Fruit fly (Drosophila melanogaster) whole organism, embryonic: ENCODE results near the gene CG9673.
A peak's percentile ranks its signal among the peaks of the same experiment; 100 is the strongest.

Experiments used
- Asciz ChIP-seq: fragments of 200-800 bp; sonication (Bioruptor generic); optimal IDR thresholded peaks from 2 replicates; lab custom pipeline; 2017; ENCODE audit warnings: missing biosample characterization, mild to moderate bottlenecking, missing genetic modification characterization, missing genetic modification reagents
- CG10543 ChIP-seq: fragments of 200-800 bp; sonication (Bioruptor generic); optimal IDR thresholded peaks from 3 replicates; lab custom pipeline; 2017; ENCODE audit warnings: missing biosample characterization, mild to moderate bottlenecking, missing genetic modification characterization, moderate library complexity
- CG12071 ChIP-seq: fragments of 200-800 bp; sonication (Bioruptor generic); optimal IDR thresholded peaks from 3 replicates; lab custom pipeline; 2018; ENCODE audit warnings: missing biosample characterization, mild to moderate bottlenecking, missing genetic modification characterization
- CG14965 ChIP-seq: fragments of 200-800 bp; sonication (Bioruptor generic); optimal IDR thresholded peaks from 2 replicates; lab custom pipeline; 2016; ENCODE audit warnings: missing biosample characterization, missing genetic modification characterization, borderline replicate concordance
- CG1602 ChIP-seq: fragments of 200-800 bp; sonication (Bioruptor generic); optimal IDR thresholded peaks from 3 replicates; lab custom pipeline; 2016; ENCODE audit warnings: missing biosample characterization, missing genetic modification characterization
- CG16815 ChIP-seq: fragments of 200-800 bp; sonication (Bioruptor generic); optimal IDR thresholded peaks from 3 replicates; lab custom pipeline; 2017; ENCODE audit warnings: missing biosample characterization, mild to moderate bottlenecking, missing genetic modification characterization
- CG2875 ChIP-seq: fragments of 200-800 bp; sonication (Bioruptor generic); optimal IDR thresholded peaks from 2 replicates; lab custom pipeline; 2017; ENCODE audit warnings: missing biosample characterization, mild to moderate bottlenecking, missing genetic modification characterization, missing genetic modification reagents
- CG2889 ChIP-seq: fragments of 200-800 bp; sonication (Bioruptor generic); IDR thresholded peaks from 3 replicates; pipeline ENCODE4 v1.3.6; 2022; ENCODE audit warnings: missing biosample characterization, missing genetic modification characterization
- CG33213 ChIP-seq: fragments of 200-800 bp; sonication (Bioruptor generic); optimal IDR thresholded peaks from 3 replicates; lab custom pipeline; 2016; ENCODE audit warnings: missing biosample characterization, missing genetic modification characterization
- CG3726 ChIP-seq: fragments of 200-800 bp; sonication (Bioruptor generic); IDR thresholded peaks from 3 replicates; pipeline ENCODE4, ENCODE4 v1.3.6; 2022; ENCODE audit warnings: missing biosample characterization, missing genetic modification characterization
- CG4707 ChIP-seq: fragments of 200-800 bp; sonication (Bioruptor generic); optimal IDR thresholded peaks from 2 replicates; lab custom pipeline; 2018; ENCODE audit warnings: missing biosample characterization, mild to moderate bottlenecking, missing genetic modification characterization, moderate library complexity
- CG4820 ChIP-seq: fragments of 200-800 bp; sonication (Bioruptor generic); optimal IDR thresholded peaks from 3 replicates; lab custom pipeline; 2016; ENCODE audit warnings: missing biosample characterization, missing genetic modification characterization
- CG6813 ChIP-seq: fragments of 200-800 bp; sonication (Bioruptor generic); optimal IDR thresholded peaks from 2 replicates; lab custom pipeline; 2017; ENCODE audit warnings: missing biosample characterization, missing genetic modification characterization, mild to moderate bottlenecking, moderate library complexity, missing genetic modification reagents
- CG8281 ChIP-seq: fragments of 200-800 bp; sonication (Bioruptor generic); optimal IDR thresholded peaks from 2 replicates; lab custom pipeline; 2018; ENCODE audit warnings: missing biosample characterization, mild to moderate bottlenecking, missing genetic modification characterization, moderate library complexity
- CG8765 ChIP-seq: fragments of 200-800 bp; sonication (Bioruptor generic); IDR thresholded peaks from 2 replicates; pipeline ENCODE4 v1.3.6; 2022; ENCODE audit warnings: missing biosample characterization, missing genetic modification characterization
- CG9817 ChIP-seq: fragments of 200-800 bp; sonication (Bioruptor generic); optimal IDR thresholded peaks from 2 replicates; lab custom pipeline; 2018; ENCODE audit warnings: missing biosample characterization, mild to moderate bottlenecking, missing genetic modification characterization, moderate library complexity
- CG9876 ChIP-seq: fragments of 200-800 bp; sonication (Bioruptor generic); optimal IDR thresholded peaks from 2 replicates; lab custom pipeline; 2016; ENCODE audit warnings: missing biosample characterization, missing genetic modification characterization
- Camta ChIP-seq: fragments of 200-800 bp; sonication (Bioruptor generic); optimal IDR thresholded peaks from 2 replicates; lab custom pipeline; 2016; ENCODE audit warnings: missing biosample characterization, missing genetic modification characterization
- Dip2 ChIP-seq: fragments of 200-800 bp; sonication (Bioruptor generic); IDR thresholded peaks from 2 replicates; pipeline ENCODE4 v1.3.6; 2022; ENCODE audit warnings: missing biosample characterization, missing genetic modification characterization
- Dp ChIP-seq: fragments of 200-800 bp; sonication (Bioruptor generic); optimal IDR thresholded peaks from 2 replicates; lab custom pipeline; 2018; ENCODE audit warnings: missing biosample characterization, mild to moderate bottlenecking, missing genetic modification characterization, moderate library complexity
- Eip74EF ChIP-seq, 2 experiments: fragments of 200-800 bp in 1 of 2; fragments of >200 bp in 1 of 2; sonication (Bioruptor generic) in 1 of 2; optimal IDR thresholded peaks; 2 replicates each; lab custom pipeline; 2017 to 2019; ENCODE audit warnings: missing biosample characterization in 2 of 2, missing genetic modification characterization in 2 of 2, mild to moderate bottlenecking in 1 of 2, moderate library complexity in 1 of 2
- H15 ChIP-seq: fragments of 200-800 bp; sonication (Bioruptor generic); IDR thresholded peaks from 3 replicates; pipeline ENCODE4 v1.3.6; 2022; ENCODE audit warnings: missing biosample characterization, missing genetic modification characterization
- Lhr ChIP-seq: fragments of 200-800 bp; sonication (Bioruptor generic); optimal IDR thresholded peaks from 3 replicates; lab custom pipeline; 2017; ENCODE audit warnings: mild to moderate bottlenecking, missing biosample characterization, missing genetic modification reagents, missing genetic modification characterization
- Mad ChIP-seq: fragments of 200-800 bp; sonication (Bioruptor generic); optimal IDR thresholded peaks from 2 replicates; lab custom pipeline; 2016; ENCODE audit warnings: missing biosample characterization, missing genetic modification characterization
- Ssrp ChIP-seq: fragments of 200-800 bp; sonication (Bioruptor generic); optimal IDR thresholded peaks from 2 replicates; lab custom pipeline; 2018; ENCODE audit warnings: missing biosample characterization, mild to moderate bottlenecking, missing genetic modification characterization, moderate library complexity
- ab ChIP-seq: fragments of 200-800 bp; sonication (Bioruptor generic); optimal IDR thresholded peaks from 2 replicates; lab custom pipeline; 2016; ENCODE audit warnings: missing biosample characterization, missing genetic modification characterization
- bcd ChIP-seq: fragments of 200-800 bp; sonication (Bioruptor generic); optimal IDR thresholded peaks from 2 replicates; lab custom pipeline; 2017; ENCODE audit warnings: missing biosample characterization, mild to moderate bottlenecking, missing genetic modification characterization
- cato ChIP-seq: fragments of 200-800 bp; sonication (Bioruptor generic); optimal IDR thresholded peaks from 2 replicates; lab custom pipeline; 2016; ENCODE audit warnings: missing biosample characterization, missing genetic modification characterization, borderline replicate concordance
- cg ChIP-seq: fragments of 200-800 bp; sonication (Bioruptor generic); optimal IDR thresholded peaks from 3 replicates; lab custom pipeline; 2019; ENCODE audit warnings: missing biosample characterization, mild to moderate bottlenecking, missing genetic modification characterization, moderate library complexity
- chn ChIP-seq: fragments of 200-800 bp; sonication (Bioruptor generic); optimal IDR thresholded peaks from 2 replicates; lab custom pipeline; 2016; ENCODE audit warnings: missing biosample characterization, missing genetic modification characterization
- croc ChIP-seq: fragments of 200-800 bp; sonication (Bioruptor generic); conservative IDR thresholded peaks from 3 replicates; pipeline ENCODE4 v1.3.6; 2022; ENCODE audit warnings: missing biosample characterization, missing genetic modification characterization
- emc ChIP-seq: fragments of 200-800 bp; sonication (Bioruptor generic); optimal IDR thresholded peaks from 2 replicates; lab custom pipeline; 2016; ENCODE audit warnings: missing biosample characterization, missing genetic modification characterization
- exex ChIP-seq: fragments of 200-800 bp; sonication (Bioruptor generic); optimal IDR thresholded peaks from 4 replicates; lab custom pipeline; 2018; ENCODE audit warnings: missing biosample characterization, mild to moderate bottlenecking, missing genetic modification characterization, moderate library complexity
- gem ChIP-seq: fragments of 200-800 bp; sonication (Bioruptor generic); optimal IDR thresholded peaks from 2 replicates; lab custom pipeline; 2019; ENCODE audit warnings: missing biosample characterization, mild to moderate bottlenecking, missing genetic modification characterization, moderate library complexity
- grau ChIP-seq: fragments of 200-800 bp; optimal IDR thresholded peaks from 3 replicates; lab custom pipeline; 2019; ENCODE audit warnings: missing biosample characterization, mild to moderate bottlenecking, missing genetic modification characterization, moderate library complexity
- nerfin-2 ChIP-seq: fragments of 200-800 bp; sonication (Bioruptor generic); IDR thresholded peaks from 2 replicates; pipeline ENCODE4 v1.3.6; 2022; ENCODE audit warnings: missing biosample characterization, missing genetic modification characterization; ENCODE audit not compliant: partially characterized antibody
- nmo ChIP-seq: fragments of 200-800 bp; sonication (Bioruptor generic); optimal IDR thresholded peaks from 2 replicates; lab custom pipeline; 2018; ENCODE audit warnings: missing biosample characterization, mild to moderate bottlenecking, missing genetic modification characterization, moderate library complexity
- pfk ChIP-seq: fragments of 200-800 bp; sonication (Bioruptor generic); optimal IDR thresholded peaks from 2 replicates; lab custom pipeline; 2018; ENCODE audit warnings: missing biosample characterization, mild to moderate bottlenecking, missing genetic modification characterization, moderate library complexity
- pita ChIP-seq: fragments of 200-800 bp; sonication (Bioruptor generic); optimal IDR thresholded peaks from 2 replicates; lab custom pipeline; 2017; ENCODE audit warnings: missing biosample characterization, mild to moderate bottlenecking, missing genetic modification characterization
- ranshi ChIP-seq: fragments of 200-800 bp; sonication (Bioruptor generic); IDR thresholded peaks from 2 replicates; pipeline ENCODE4 v1.3.6; 2022; ENCODE audit warnings: missing biosample characterization, missing genetic modification characterization
- ro ChIP-seq: fragments of 200-800 bp; sonication (Bioruptor generic); IDR thresholded peaks from 2 replicates; pipeline ENCODE4 v1.3.6; 2022; ENCODE audit warnings: missing biosample characterization, missing genetic modification characterization
- sens ChIP-seq: fragments of 200-800 bp; sonication (Bioruptor generic); peaks from one replicate; lab custom pipeline; 2016; ENCODE audit warnings: missing biosample characterization, missing genetic modification characterization
- sens-2 ChIP-seq: fragments of 200-800 bp; sonication (Bioruptor generic); IDR thresholded peaks from 2 replicates; pipeline ENCODE4 v1.3.6; 2022; ENCODE audit warnings: missing biosample characterization, missing genetic modification characterization
- stwl ChIP-seq: fragments of 200-800 bp; sonication (Bioruptor generic); optimal IDR thresholded peaks from 3 replicates; lab custom pipeline; 2018; ENCODE audit warnings: missing biosample characterization, mild to moderate bottlenecking, missing genetic modification characterization, moderate library complexity
- sug ChIP-seq: fragments of 200-800 bp; optimal IDR thresholded peaks from 2 replicates; lab custom pipeline; 2019; ENCODE audit warnings: missing biosample characterization, mild to moderate bottlenecking, missing genetic modification characterization, moderate library complexity
- unpg ChIP-seq: fragments of 200-800 bp; sonication (Bioruptor generic); optimal IDR thresholded peaks from 3 replicates; lab custom pipeline; 2018; ENCODE audit warnings: missing biosample characterization, mild to moderate bottlenecking, missing genetic modification characterization, moderate library complexity
- wor ChIP-seq: fragments of 200-800 bp; sonication (Bioruptor generic); IDR thresholded peaks from 2 replicates; pipeline ENCODE4 v1.3.6; 2022; ENCODE audit warnings: missing biosample characterization, missing genetic modification characterization

CG9673 gene

DNA sequence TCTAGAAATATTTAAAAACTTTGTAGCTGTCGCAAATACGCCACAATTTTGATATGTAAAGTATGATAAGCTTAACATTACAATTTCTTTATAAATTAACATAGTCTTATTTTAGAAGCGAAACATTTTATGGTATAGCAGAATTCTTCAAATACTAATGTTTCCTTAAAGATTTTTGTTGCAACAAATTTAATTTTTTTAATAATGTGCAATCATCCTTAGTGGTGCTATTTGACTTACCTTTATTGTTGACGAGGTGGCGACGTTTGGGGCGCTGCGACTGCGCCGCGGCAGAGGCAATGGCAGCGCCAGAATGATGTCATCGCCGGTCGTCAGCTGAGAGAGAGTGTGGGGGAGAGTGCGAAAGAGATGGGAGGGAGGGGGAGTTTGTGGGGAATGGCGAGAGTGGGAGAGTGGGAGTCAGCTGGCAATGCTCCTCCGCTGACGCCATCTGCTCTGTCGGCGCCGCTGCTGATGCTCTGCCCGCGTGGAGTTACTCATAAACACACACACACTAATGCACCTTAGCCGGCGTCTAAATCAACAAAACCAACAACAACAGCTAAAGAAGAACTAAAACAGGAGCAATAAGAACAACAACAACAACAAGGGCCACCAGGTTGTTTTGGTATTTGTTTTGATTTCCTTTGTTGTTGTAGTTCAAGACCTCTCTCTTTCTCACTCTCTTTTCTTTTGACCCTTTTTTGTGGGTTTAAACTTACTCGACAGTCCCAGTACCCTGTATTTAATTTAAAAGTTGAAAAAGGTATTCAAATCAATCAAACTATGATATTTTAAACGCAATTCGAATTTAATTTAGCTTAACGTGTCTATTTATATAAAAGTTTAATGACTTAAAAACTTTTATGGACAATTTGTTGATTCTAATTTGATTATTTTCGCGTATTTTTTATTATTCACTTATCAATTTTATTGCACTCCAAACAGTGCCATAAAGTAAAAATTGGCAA, 19.8 kb upstream of the CG9673 start (continued):
- peak; percentile 62 for TF ChIP-seq CG2875 (GFP tag; lab: Kevin White, UChicago)
- peak; percentile 45; the same call in 2 of the 3 replicates for TF ChIP-seq croc
- peak; percentile 63; the same call in 1 of the 3 replicates for TF ChIP-seq H15
- peak; percentile 60 for TF ChIP-seq bcd (GFP tag; lab: Kevin White, UChicago)
- TF ChIP-seq CG8281 (tag; lab: Kevin White, UChicago) = peak; percentile 57
- TF ChIP-seq ro (GFP tag; lab: Robert Waterston, UW) = peak; percentile 26; the same call in 1 of the 2 replicates
- TF ChIP-seq Eip74EF (GFP tag; optimal IDR thresholded peaks at IDR 0.05; lab: Kevin White, UChicago) = peak in 1 of 2 experiments; percentile 49
- TF ChIP-seq CG6813 (GFP tag; lab: Kevin White, UChicago) = peak; percentile 20
- TF ChIP-seq cg (GFP tag; lab: Kevin White, UChicago) = peak; percentile 56
- no peak for TF ChIP-seq pfk (GFP tag; lab: Kevin White, UChicago)
- TF ChIP-seq CG2889 (GFP tag; lab: Robert Waterston, UW) = no peak
- no peak for TF ChIP-seq exex (tag; lab: Kevin White, UChicago)
- peak; percentile 69 for TF ChIP-seq CG9817 (tag; lab: Kevin White, UChicago)
- peak; percentile 89 for TF ChIP-seq grau (tag; lab: Kevin White, UChicago)
- TF ChIP-seq ranshi (GFP tag; lab: Robert Waterston, UW) = no peak
- TF ChIP-seq Lhr (GFP tag; lab: Kevin White, UChicago) = no peak
- TF ChIP-seq Dip2 (GFP tag; lab: Robert Waterston, UW) = no peak
- TF ChIP-seq wor = peak; percentile 55
- no peak for TF ChIP-seq CG33213 (GFP tag; lab: Kevin White, UChicago)
- TF ChIP-seq ab (GFP tag; lab: Kevin White, UChicago) = no peak
- peak; percentile 42 for TF ChIP-seq CG1602
- TF ChIP-seq CG14965 (GFP tag; lab: Kevin White, UChicago) = no peak
- peak; percentile 96 for TF ChIP-seq sens (GFP tag; lab: Kevin White, UChicago)
- peak; percentile 54 for TF ChIP-seq CG4707
- TF ChIP-seq Mad (GFP tag; lab: Kevin White, UChicago) = peak; percentile 38
- TF ChIP-seq CG12071 = peak; percentile 17
- TF ChIP-seq sug (tag; lab: Kevin White, UChicago) = peak; percentile 47
- peak; percentile 32 for TF ChIP-seq Asciz (GFP tag; lab: Kevin White, UChicago)
- TF ChIP-seq unpg (GFP tag; lab: Kevin White, UChicago) = peak; percentile 88
- TF ChIP-seq stwl (tag; lab: Kevin White, UChicago) = no peak
- no peak; the same call in 2 of the 3 replicates for TF ChIP-seq CG3726
- TF ChIP-seq sens-2 (GFP tag; lab: Robert Waterston, UW) = no peak
- peak; percentile 79 for TF ChIP-seq Ssrp (tag; lab: Kevin White, UChicago)
- TF ChIP-seq emc (GFP tag; lab: Kevin White, UChicago) = no peak
- peak; percentile 38 for TF ChIP-seq CG10543 (GFP tag; lab: Kevin White, UChicago)
- TF ChIP-seq nmo = peak; percentile 91
- peak; percentile 56 for TF ChIP-seq CG16815 (GFP tag; lab: Kevin White, UChicago)
- no peak for TF ChIP-seq nerfin-2 (GFP tag; lab: Robert Waterston, UW)
- TF ChIP-seq chn = peak; percentile 40
- peak; percentile 91 for TF ChIP-seq gem (tag; lab: Kevin White, UChicago)
- TF ChIP-seq CG8765 = no peak
- no peak for TF ChIP-seq CG9876
- TF ChIP-seq cato = no peak
- no peak for TF ChIP-seq pita
- TF ChIP-seq Dp (GFP tag; lab: Kevin White, UChicago) = no peak
- TF ChIP-seq Camta (GFP tag; lab: Kevin White, UChicago) = peak; percentile 68
- TF ChIP-seq CG4820 (GFP tag; lab: Kevin White, UChicago) = peak; percentile 5
